Fruit fly (Drosophila melanogaster) Kc167 (cell line): ENCODE data around the gene EMC3.

Experiments
- Myc ChIP-seq: fragments of >200 bp; optimal IDR thresholded peaks from 2 replicates; lab custom pipeline; 2017; ENCODE audit warnings: missing external identifiers
- Sin3A ChIP-seq: fragments of >200 bp; optimal IDR thresholded peaks from 2 replicates; lab custom pipeline; 2018; ENCODE audit warnings: missing external identifiers
- h ChIP-seq: fragments of >200 bp; optimal IDR thresholded peaks from 3 replicates; lab custom pipeline; 2018; ENCODE audit warnings: missing external identifiers
- insv ChIP-seq: fragments of >200 bp; optimal IDR thresholded peaks from 3 replicates; lab custom pipeline; 2018; ENCODE audit warnings: missing external identifiers
- psq ChIP-seq: fragments of >200 bp; optimal IDR thresholded peaks from 2 replicates; lab custom pipeline; 2017; ENCODE audit warnings: missing external identifiers
- ttk ChIP-seq: sonication (Bioruptor generic); optimal IDR thresholded peaks from 2 replicates; lab custom pipeline; 2017; ENCODE audit warnings: missing external identifiers

The EMC3 gene

dm6 chr2L:10723903-10724302 is 8.3 kb downstream of the EMC3 start, which contains the start of gene CG6431:
Gene CG6431, plus strand, starts transcription at chr2L:10724203.
- TF ChIP-seq psq: no peak
- no peak for TF ChIP-seq Myc (lab: Kevin White, UChicago)
- no peak for TF ChIP-seq ttk
- no peak for TF ChIP-seq h (lab: Kevin White, UChicago)

dm6 chr2L:10721535-10721934 is 10.7 kb downstream of the EMC3 start:
- TF ChIP-seq insv (lab: Kevin White, UChicago) (no peak), ttk (no peak), h (lab: Kevin White, UChicago) (no peak), Myc (lab: Kevin White, UChicago) (no peak), psq (no peak), Sin3A (lab: Kevin White, UChicago) (no peak)

dm6 chr2L:10711221-10711620 is 21.0 kb downstream of the EMC3 start:
- TF ChIP-seq ttk (no peak), psq (no peak), h (lab: Kevin White, UChicago) (no peak), Sin3A (lab: Kevin White, UChicago) (no peak), insv (lab: Kevin White, UChicago) (no peak), Myc (lab: Kevin White, UChicago) (no peak)

dm6 chr2L:10709353-10709752 is 22.9 kb downstream of the EMC3 start, which contains the start of gene Lip2:
Gene Lip2, minus strand, starts transcription at chr2L:10709453.
- no peak for TF ChIP-seq psq
- TF ChIP-seq Sin3A (lab: Kevin White, UChicago): no peak
- no peak for TF ChIP-seq Myc (lab: Kevin White, UChicago)
- no peak for TF ChIP-seq insv (lab: Kevin White, UChicago)
- no peak for TF ChIP-seq h (lab: Kevin White, UChicago)
- no peak for TF ChIP-seq ttk

- TF ChIP-seq Myc (lab: Kevin White, UChicago) (no peak), Sin3A (lab: Kevin White, UChicago) (no peak), h (lab: Kevin White, UChicago) (no peak), ttk (no peak), insv (lab: Kevin White, UChicago) (no peak), psq (no peak)
Measured at dm6 chr2L:10708089-10708488, 24.1 kb downstream of the EMC3 start.

dm6 chr2L:10706267-10706666 is 26.0 kb downstream of the EMC3 start:
- TF ChIP-seq insv (lab: Kevin White, UChicago) (no peak), h (lab: Kevin White, UChicago) (no peak), Myc (lab: Kevin White, UChicago) (no peak), ttk (no peak), psq (no peak), Sin3A (lab: Kevin White, UChicago) (no peak)

- TF ChIP-seq psq (no peak), ttk (no peak), insv (lab: Kevin White, UChicago) (no peak), Sin3A (lab: Kevin White, UChicago) (no peak), Myc (lab: Kevin White, UChicago) (no peak), h (lab: Kevin White, UChicago) (no peak)
Measured at dm6 chr2L:10704425-10704824, 27.8 kb downstream of the EMC3 start.

- TF ChIP-seq psq: no peak
- TF ChIP-seq Myc (lab: Kevin White, UChicago): no peak
- no peak for TF ChIP-seq insv (lab: Kevin White, UChicago)
- no peak for TF ChIP-seq ttk
- TF ChIP-seq Sin3A (lab: Kevin White, UChicago): no peak
- TF ChIP-seq h (lab: Kevin White, UChicago): no peak
Measured at dm6 chr2L:10703281-10703680, 28.9 kb downstream of the EMC3 start, which contains the start of gene CG6415. Gene CG6415, plus strand, starts transcription at chr2L:10703621.

DNA sequence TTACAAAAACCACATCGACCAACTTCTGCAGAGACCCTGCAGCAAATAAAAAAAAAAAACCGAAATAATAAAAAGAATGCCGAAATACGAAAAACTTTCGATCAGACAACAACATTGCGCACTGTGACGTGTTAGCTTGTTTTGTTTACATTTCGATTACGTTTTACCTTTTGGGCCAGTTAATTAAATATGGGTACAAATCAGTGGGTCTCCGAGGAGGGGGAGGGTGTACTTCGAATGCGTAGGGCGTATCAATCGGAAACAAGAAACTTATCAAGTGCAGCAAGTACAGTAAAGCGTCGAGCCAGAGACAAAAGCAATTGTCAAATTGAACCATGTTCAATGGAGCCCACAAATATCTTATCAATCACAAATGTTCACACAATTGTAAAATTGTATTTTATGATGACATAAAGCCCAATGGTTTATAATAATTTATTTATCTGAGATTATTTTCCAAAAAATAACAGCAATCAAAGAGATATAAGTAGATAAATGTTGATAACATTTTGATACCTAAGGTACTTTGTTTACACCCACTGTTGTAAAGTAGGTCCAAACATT is 30.6 kb downstream of the EMC3 start, which contains the start of gene Lip1:
Gene Lip1, minus strand, starts transcription at position 46 of the 564 bp plus-strand sequence.
- no peak for TF ChIP-seq h (lab: Kevin White, UChicago)
- no peak for TF ChIP-seq insv (lab: Kevin White, UChicago)
- no peak for TF ChIP-seq Sin3A (lab: Kevin White, UChicago)
- TF ChIP-seq Myc (lab: Kevin White, UChicago): no peak
- no peak for TF ChIP-seq ttk
- TF ChIP-seq psq: no peak

DNA sequence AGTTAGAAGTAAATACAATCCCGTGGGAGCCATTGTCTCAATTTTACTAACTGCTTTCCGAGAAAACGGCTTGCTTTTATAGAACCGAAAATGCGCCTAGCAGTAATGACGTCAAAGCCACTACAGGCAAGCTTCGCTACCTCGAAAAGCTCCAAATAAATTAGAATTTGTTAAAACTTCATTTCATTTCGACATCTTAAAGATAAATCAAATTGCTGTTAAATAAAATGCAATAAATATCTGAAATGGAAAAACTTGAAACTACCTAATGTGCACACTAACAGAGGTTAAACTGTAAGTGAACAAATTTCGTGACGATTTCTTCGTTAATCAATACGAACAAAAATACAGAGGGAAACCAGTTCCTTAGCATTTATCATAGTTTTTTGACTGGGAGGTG is 34.2 kb downstream of the EMC3 start, which contains the start of gene CG7300:
Gene CG7300, minus strand, starts transcription at position 52 of the 400 bp plus-strand sequence.
- TF ChIP-seq h (lab: Kevin White, UChicago) (no peak), Sin3A (lab: Kevin White, UChicago) (no peak), Myc (lab: Kevin White, UChicago) (no peak), ttk (no peak), psq (no peak), insv (lab: Kevin White, UChicago) (no peak)

DNA sequence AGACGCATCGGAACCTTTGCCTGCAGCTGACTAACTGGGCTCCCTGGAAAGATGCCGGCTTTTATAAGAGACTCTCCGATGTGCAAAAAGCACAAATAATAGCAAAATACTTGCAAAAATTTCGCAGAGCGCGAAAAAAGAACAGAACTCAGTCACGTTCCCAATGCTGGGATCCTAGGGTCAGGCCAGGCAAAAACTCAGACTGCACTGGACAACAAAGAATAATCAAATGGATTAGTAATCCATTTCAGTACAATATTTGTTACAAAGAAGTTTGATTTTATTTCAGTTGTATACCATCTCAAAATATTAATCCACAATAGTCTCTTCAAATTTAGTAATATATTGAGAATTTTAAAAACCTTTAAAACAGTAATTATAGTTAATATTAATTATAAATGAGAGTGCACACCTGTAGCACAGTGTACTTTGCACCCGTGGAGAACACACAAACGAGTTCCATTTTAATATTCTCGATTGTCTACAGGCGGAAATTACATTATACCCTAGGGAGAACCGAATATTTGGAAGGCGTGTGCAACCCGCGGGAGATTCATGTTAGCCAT is 38.1 kb downstream of the EMC3 start, which contains the start of gene CG17108:
Gene CG17108, minus strand, starts transcription at position 51 of the 566 bp plus-strand sequence.
- TF ChIP-seq h (lab: Kevin White, UChicago) (no peak), psq (no peak), Myc (lab: Kevin White, UChicago) (no peak), ttk (no peak), Sin3A (lab: Kevin White, UChicago) (no peak), insv (lab: Kevin White, UChicago) (no peak)

dm6 chr2L:10693018-10693417 is 39.2 kb downstream of the EMC3 start:
- TF ChIP-seq Sin3A (lab: Kevin White, UChicago) (no peak), ttk (no peak), psq (no peak), h (lab: Kevin White, UChicago) (no peak), insv (lab: Kevin White, UChicago) (no peak), Myc (lab: Kevin White, UChicago) (no peak)
